Fruit fly (Drosophila melanogaster) Kc167 (cell line): ENCODE measurements around the gene SelG.

Source experiments
- Myc ChIP-seq: fragments of >200 bp; optimal IDR thresholded peaks from 2 replicates; lab custom pipeline; 2017; ENCODE audit warnings: missing external identifiers
- h ChIP-seq: fragments of >200 bp; optimal IDR thresholded peaks from 3 replicates; lab custom pipeline; 2018; ENCODE audit warnings: missing external identifiers
- insv ChIP-seq: fragments of >200 bp; optimal IDR thresholded peaks from 3 replicates; lab custom pipeline; 2018; ENCODE audit warnings: missing external identifiers
- psq ChIP-seq: fragments of >200 bp; optimal IDR thresholded peaks from 2 replicates; lab custom pipeline; 2017; ENCODE audit warnings: missing external identifiers

- TF ChIP-seq psq (lab: Kevin White, UChicago) (no peak), Myc (lab: Kevin White, UChicago) (no peak), insv (lab: Kevin White, UChicago) (no peak), h (lab: Kevin White, UChicago) (no peak)
These were observed 45.2 kb upstream of the SelG start for dm6 chrX:11841702-11842378.
